Worm (Caenorhabditis elegans): ENCODE measurements around the gene F22F7.12.

Gene F22F7.12

DNA sequence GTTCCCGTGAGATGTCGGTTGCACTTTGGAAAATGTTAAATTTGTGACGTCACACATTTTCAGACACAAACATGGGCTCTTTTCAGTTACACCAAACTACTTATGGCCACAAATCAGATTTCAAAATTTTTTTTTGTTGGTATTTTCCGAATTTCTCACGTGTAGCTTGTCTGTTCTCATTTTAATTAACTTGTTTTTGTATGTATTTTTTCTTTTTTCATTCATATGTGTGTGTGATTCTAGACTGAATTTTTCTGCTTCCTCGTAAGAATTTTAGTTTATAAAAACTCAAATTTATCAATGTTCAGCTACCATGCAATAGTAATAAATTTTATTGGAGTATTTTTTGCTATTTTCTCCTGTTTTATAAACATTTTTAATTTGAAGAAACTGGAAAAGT, 12.5 kb upstream of the F22F7.12 start, which contains the start of gene srbc-22:
srbc-22 (plus strand) TSS at position 301 of the 400 bp plus-strand sequence.
- no peak for TF ChIP-seq ceh-2 (tag; optimal IDR thresholded peaks at IDR 0.05)
- no peak for TF ChIP-seq dmd-4 (tag; optimal IDR thresholded peaks at IDR 0.05; ENCODE audit: borderline replicate concordance)
- TF ChIP-seq T23F11.4 (GFP tag; optimal IDR thresholded peaks at IDR 0.05) = no peak
- TF ChIP-seq fkh-6 (tag; optimal IDR thresholded peaks at IDR 0.05) = no peak
- TF ChIP-seq dve-1 (tag; optimal IDR thresholded peaks at IDR 0.05) = no peak
- TF ChIP-seq unc-3 (GFP tag; conservative IDR thresholded peaks at IDR 0.05) = no peak
- TF ChIP-seq unc-3 (tag; optimal IDR thresholded peaks at IDR 0.05) = no peak
- no peak for TF ChIP-seq ceh-18 (tag; optimal IDR thresholded peaks at IDR 0.05)
- no peak for TF ChIP-seq K09A11.1 (tag; optimal IDR thresholded peaks at IDR 0.05; ENCODE audit: insufficient read depth)

DNA sequence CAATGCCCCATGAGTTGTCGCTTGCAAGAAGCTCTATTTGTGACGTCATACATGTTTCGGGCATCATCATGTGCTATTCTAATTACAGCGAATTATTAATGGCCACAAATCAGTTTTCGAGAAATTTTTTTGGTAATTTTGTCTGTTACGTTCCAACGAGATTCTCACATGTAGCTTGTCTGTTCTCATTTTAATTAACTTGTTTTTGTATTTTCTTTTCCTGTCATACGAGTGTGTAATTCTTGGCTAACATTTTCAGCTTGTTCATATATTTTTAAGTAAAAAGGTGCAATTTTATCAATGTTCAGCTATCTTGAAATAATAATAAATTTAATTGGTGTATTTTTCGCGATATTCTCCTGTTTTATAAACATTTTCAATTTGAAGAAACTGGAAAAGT, 10.9 kb upstream of the F22F7.12 start, which contains the start of gene srbc-21:
srbc-21 (plus strand) TSS at position 301 of the 400 bp plus-strand sequence.
- TF ChIP-seq ztf-16 (tag; optimal IDR thresholded peaks at IDR 0.05) (no peak), mec-3 (tag; optimal IDR thresholded peaks at IDR 0.05; ENCODE audit: borderline replicate concordance) (no peak), ceh-48 (tag; optimal IDR thresholded peaks at IDR 0.05) (no peak), F13H6.1 (tag; optimal IDR thresholded peaks at IDR 0.05) (no peak), hlh-6 (tag; optimal IDR thresholded peaks at IDR 0.05) (no peak), hlh-15 (tag; optimal IDR thresholded peaks at IDR 0.05) (no peak), ceh-14 (tag; optimal IDR thresholded peaks at IDR 0.05) (no peak), tbx-2 (tag; optimal IDR thresholded peaks at IDR 0.05) (no peak), nfya-1 (tag; optimal IDR thresholded peaks at IDR 0.05) (no peak), ceh-6 (GFP tag; optimal IDR thresholded peaks at IDR 0.05) (no peak), odd-2 (tag; optimal IDR thresholded peaks at IDR 0.05) (no peak), Y22D7AL.16 (tag; optimal IDR thresholded peaks at IDR 0.05) (no peak)

DNA sequence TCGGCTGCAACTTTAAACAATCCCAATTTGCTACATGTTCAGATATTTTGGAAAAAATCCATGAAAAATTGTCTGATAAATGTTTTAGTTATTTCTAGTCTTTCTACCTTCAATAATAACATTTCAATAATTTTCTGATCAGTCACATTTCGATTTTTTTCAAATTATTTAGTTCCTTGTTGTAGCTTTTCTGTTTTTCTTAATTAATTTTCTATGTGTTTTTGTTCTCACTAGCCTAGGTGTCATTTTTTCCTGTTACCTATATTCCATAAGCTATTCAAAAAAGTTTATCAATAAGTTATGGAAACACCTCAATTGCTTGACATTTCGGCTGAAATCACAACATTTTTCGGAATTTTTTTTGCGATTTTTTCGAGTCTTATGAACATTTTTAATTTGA, 9.0 kb upstream of the F22F7.12 start, which contains the start of gene srbc-23:
srbc-23 (plus strand) TSS at position 301 of the 400 bp plus-strand sequence.
- TF ChIP-seq Y22D7AL.16 (tag; optimal IDR thresholded peaks at IDR 0.05) = no peak
- TF ChIP-seq syd-9 (tag; optimal IDR thresholded peaks at IDR 0.05) = no peak

DNA sequence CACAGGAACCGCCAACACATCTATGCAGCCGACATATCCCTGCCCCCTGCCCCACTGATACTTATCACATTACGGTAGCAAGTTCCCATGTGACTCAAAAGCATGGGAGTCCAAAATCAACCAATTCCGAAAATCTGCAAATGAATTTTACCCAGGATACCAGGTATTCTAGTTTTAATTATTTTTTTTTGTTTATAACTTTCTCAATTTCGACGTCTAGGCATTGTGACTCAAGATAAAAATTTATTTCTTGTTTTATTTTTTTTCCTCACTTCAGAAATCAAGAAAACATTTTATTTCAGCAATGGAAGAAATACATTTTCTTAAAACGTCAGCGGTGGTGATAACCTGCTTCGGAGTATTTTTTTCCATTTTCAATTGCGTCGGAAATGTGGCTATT, 7.2 kb upstream of the F22F7.12 start, which contains the start of gene srbc-24:
srbc-24 (plus strand) TSS at position 301 of the 400 bp plus-strand sequence.
- TF ChIP-seq fax-1 (tag; optimal IDR thresholded peaks at IDR 0.05) (no peak), F13H6.1 (tag; optimal IDR thresholded peaks at IDR 0.05) (no peak), lim-6 (tag; optimal IDR thresholded peaks at IDR 0.05) (no peak), ceh-18 (tag; optimal IDR thresholded peaks at IDR 0.05) (no peak), ceh-34 (tag; optimal IDR thresholded peaks at IDR 0.05) (no peak), hlh-8 (tag; optimal IDR thresholded peaks at IDR 0.05) (no peak), sdc-2 (tag; optimal IDR thresholded peaks at IDR 0.05) (no peak), ref-2 (tag; optimal IDR thresholded peaks at IDR 0.05) (no peak), ceh-31 (tag; optimal IDR thresholded peaks at IDR 0.05) (no peak), madf-2 (tag; optimal IDR thresholded peaks at IDR 0.05) (no peak), zip-5 (tag; optimal IDR thresholded peaks at IDR 0.05) (no peak), pat-9 (tag; optimal IDR thresholded peaks at IDR 0.05) (no peak), unc-3 (GFP tag; conservative IDR thresholded peaks at IDR 0.05) (no peak), unc-3 (tag; optimal IDR thresholded peaks at IDR 0.05) (no peak), K02D7.2 (tag; optimal IDR thresholded peaks at IDR 0.05) (no peak), nhr-232 (tag; optimal IDR thresholded peaks at IDR 0.05) (no peak), unc-55 (GFP tag; optimal IDR thresholded peaks at IDR 0.05) (no peak), pha-2 (tag; optimal IDR thresholded peaks at IDR 0.05) (no peak), ceh-45 (GFP tag; IDR thresholded peaks at IDR 0.05) (no peak), hlh-6 (tag; optimal IDR thresholded peaks at IDR 0.05) (no peak)
